Worm (Caenorhabditis elegans) whole organism, L1 larva: Measurements from ENCODE around the gene T28A8.4.

ENCODE experiments used
- Y116A8C.19 ChIP-seq: sonication (generic microtip); optimal IDR thresholded peaks from 2 replicates; lab custom pipeline; 2016; ENCODE audit warnings: missing compliant biosample characterization, missing genetic modification characterization, borderline replicate concordance
- elt-3 ChIP-seq, 6 experiments: fragments of 150-350 bp in 1 of 6; sonication (generic microtip); optimal IDR thresholded peaks; 2 replicates each; lab custom pipeline; 2017 to 2018; ENCODE audit warnings: missing biosample characterization in 6 of 6, missing genetic modification characterization in 6 of 6, inconsistent platforms in 1 of 6
- skn-1 ChIP-seq: fragments of 150-350 bp; optimal IDR thresholded peaks from 2 replicates; lab custom pipeline; 2014; ENCODE audit warnings: missing biosample characterization, missing genetic modification characterization
- tbx-2 ChIP-seq: sonication (generic microtip); optimal IDR thresholded peaks from 2 replicates; lab custom pipeline; 2016; ENCODE audit warnings: missing genetic modification characterization, missing compliant biosample characterization
- unc-130 ChIP-seq: fragments of 150-350 bp; optimal IDR thresholded peaks from 2 replicates; lab custom pipeline; 2017; ENCODE audit warnings: missing biosample characterization, missing genetic modification characterization, inconsistent platforms
- unc-62 ChIP-seq: fragments of 150-350 bp; optimal IDR thresholded peaks from 2 replicates; lab custom pipeline; 2014; ENCODE audit warnings: missing biosample characterization, missing genetic modification reagents, missing genetic modification characterization

- TF ChIP-seq unc-62 (GFP tag; lab: Kevin White, UChicago), result no peak
- peak; percentile 0 to 88 (median 52) for TF ChIP-seq elt-3 (tag; optimal IDR thresholded peaks at IDR 0.05; lab: Kevin White, UChicago)
- no peak for TF ChIP-seq skn-1
- TF ChIP-seq tbx-2 (tag; lab: Kevin White, UChicago), result no peak
- no peak for TF ChIP-seq unc-130
- no peak for TF ChIP-seq Y116A8C.19 (tag; lab: Kevin White, UChicago)
Measured at ce11 chrIII:13542458-13542857, 39.0 kb downstream of the T28A8.4 start.
